Worm (Caenorhabditis elegans): ENCODE results near the gene ugt-10.

DNA sequence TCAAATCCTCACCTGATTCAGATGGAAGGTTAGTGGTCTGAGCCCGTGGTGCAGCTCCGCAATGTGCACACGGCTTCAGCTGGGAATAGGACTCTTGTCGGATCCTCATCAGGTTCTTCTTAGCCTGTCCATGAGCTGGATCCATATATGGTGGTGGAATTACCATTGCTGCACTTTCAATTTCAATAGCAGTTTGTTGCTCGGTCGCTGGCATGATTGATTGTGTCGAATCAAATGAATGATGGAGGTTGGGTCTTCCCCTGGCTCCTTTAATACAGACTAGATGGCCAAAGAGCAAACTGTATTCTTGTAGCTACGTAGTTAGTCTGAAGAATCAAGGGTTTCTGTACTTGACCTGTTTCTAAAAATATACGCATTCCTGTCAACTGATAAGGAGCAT is 32.9 kb upstream of the ugt-10 start, which contains the start of gene C02E7.10:
- TF ChIP-seq hmbx-1 (tag; optimal IDR thresholded peaks at IDR 0.05) (no peak), aly-1 (tag; optimal IDR thresholded peaks at IDR 0.05) (no peak), ets-7 (tag; optimal IDR thresholded peaks at IDR 0.05) (no peak), ama-1 (optimal IDR thresholded peaks at IDR 0.05) (no peak), ceh-36 (tag; optimal IDR thresholded peaks at IDR 0.05) (no peak)
